Worm (Caenorhabditis elegans) whole organism, early embryonic: ENCODE measurements around the gene aman-1.

ENCODE experiments used
- ama-1 ChIP-seq: fragments of 150-350 bp; optimal IDR thresholded peaks from 2 replicates; lab custom pipeline; 2014
- ets-7 ChIP-seq: sonication (generic microtip); optimal IDR thresholded peaks from 2 replicates; lab custom pipeline; 2016; ENCODE audit warnings: missing genotype, missing genetic modification characterization, missing compliant biosample characterization
- hmbx-1 ChIP-seq: sonication (generic microtip); optimal IDR thresholded peaks from 2 replicates; lab custom pipeline; 2016; ENCODE audit warnings: mild to moderate bottlenecking, missing genetic modification characterization, missing compliant biosample characterization
- hnd-1 ChIP-seq: sonication (generic microtip); optimal IDR thresholded peaks from 2 replicates; lab custom pipeline; 2016; ENCODE audit warnings: missing genetic modification characterization, missing compliant biosample characterization
- tra-4 ChIP-seq: sonication (generic microtip); optimal IDR thresholded peaks from 2 replicates; lab custom pipeline; 2017; ENCODE audit warnings: missing genetic modification characterization, missing compliant biosample characterization

- TF ChIP-seq hnd-1 (tag; lab: Kevin White, UChicago) (no peak), hmbx-1 (no peak), ama-1 (lab: Kevin White, UChicago) (no peak), tra-4 (tag; lab: Kevin White, UChicago) (no peak), ets-7 (tag; lab: Kevin White, UChicago) (no peak)
Measured at ce11 chrX:4783117-4783775, 50.4 kb downstream of the aman-1 start, which contains the start of gene F43C9.2.
